Fruit fly (Drosophila melanogaster) whole organism, embryonic: Measurements from ENCODE around the gene wds.

Experiments
- Adf1 ChIP-seq: fragments of 200-800 bp; sonication (Bioruptor generic); IDR thresholded peaks from 2 replicates; pipeline ENCODE4 v1.3.6; 2022; ENCODE audit warnings: missing biosample characterization, missing genetic modification characterization
- Awh ChIP-seq: fragments of 200-800 bp; sonication (Bioruptor generic); IDR thresholded peaks from 2 replicates; pipeline ENCODE4, ENCODE4 v1.3.6; 2022; ENCODE audit warnings: missing biosample characterization, missing genetic modification characterization
- BtbVII ChIP-seq: fragments of 200-800 bp; sonication (Bioruptor generic); optimal IDR thresholded peaks from 3 replicates; lab custom pipeline; 2017; ENCODE audit warnings: missing biosample characterization, mild to moderate bottlenecking, missing genetic modification characterization
- CG10209 ChIP-seq: fragments of 200-800 bp; sonication (Bioruptor generic); optimal IDR thresholded peaks from 3 replicates; lab custom pipeline; 2017; ENCODE audit warnings: missing biosample characterization, mild to moderate bottlenecking, missing genetic modification characterization, missing genetic modification reagents
- CG11456 ChIP-seq: fragments of 200-800 bp; sonication (Bioruptor generic); IDR thresholded peaks from 3 replicates; pipeline ENCODE4 v1.3.6; 2022; ENCODE audit warnings: missing biosample characterization, missing genetic modification characterization
- CG12104 ChIP-seq: fragments of 200-800 bp; sonication (Bioruptor generic); optimal IDR thresholded peaks from 3 replicates; lab custom pipeline; 2016; ENCODE audit warnings: missing biosample characterization, missing genetic modification characterization
- CG1233 ChIP-seq: fragments of 200-800 bp; sonication (Bioruptor generic); optimal IDR thresholded peaks from 4 replicates; lab custom pipeline; 2018; ENCODE audit warnings: missing biosample characterization, mild to moderate bottlenecking, missing genetic modification characterization
- CG13424 ChIP-seq: fragments of 200-800 bp; sonication (Bioruptor generic); optimal IDR thresholded peaks from 2 replicates; lab custom pipeline; 2019; ENCODE audit warnings: missing biosample characterization, mild to moderate bottlenecking, missing genetic modification characterization, moderate library complexity
- CG14965 ChIP-seq: fragments of 200-800 bp; sonication (Bioruptor generic); optimal IDR thresholded peaks from 2 replicates; lab custom pipeline; 2016; ENCODE audit warnings: missing biosample characterization, missing genetic modification characterization, borderline replicate concordance
- CG15514 ChIP-seq: fragments of 200-800 bp; sonication (Bioruptor generic); optimal IDR thresholded peaks from 3 replicates; lab custom pipeline; 2017; ENCODE audit warnings: missing biosample characterization, missing genetic modification characterization, mild to moderate bottlenecking, moderate library complexity, missing genetic modification reagents
- CG1602 ChIP-seq: fragments of 200-800 bp; sonication (Bioruptor generic); optimal IDR thresholded peaks from 3 replicates; lab custom pipeline; 2016; ENCODE audit warnings: missing biosample characterization, missing genetic modification characterization
- CG1647 ChIP-seq: fragments of 200-800 bp; sonication (Bioruptor generic); optimal IDR thresholded peaks from 3 replicates; lab custom pipeline; 2016; ENCODE audit warnings: missing biosample characterization, missing genetic modification characterization
- CG18599 ChIP-seq: fragments of 200-800 bp; sonication (Bioruptor generic); optimal IDR thresholded peaks from 3 replicates; lab custom pipeline; 2017; ENCODE audit warnings: missing biosample characterization, missing genetic modification characterization, mild to moderate bottlenecking, moderate library complexity, missing genetic modification reagents
- CG2889 ChIP-seq: fragments of 200-800 bp; sonication (Bioruptor generic); IDR thresholded peaks from 3 replicates; pipeline ENCODE4 v1.3.6; 2022; ENCODE audit warnings: missing biosample characterization, missing genetic modification characterization
- CG30020 ChIP-seq: fragments of 200-800 bp; optimal IDR thresholded peaks from 2 replicates; lab custom pipeline; 2019; ENCODE audit warnings: missing biosample characterization, mild to moderate bottlenecking, missing genetic modification characterization, moderate library complexity
- CG3163 ChIP-seq: fragments of 200-800 bp; sonication (Bioruptor generic); optimal IDR thresholded peaks from 3 replicates; lab custom pipeline; 2016; ENCODE audit warnings: missing biosample characterization, missing genetic modification characterization
- CG3407 ChIP-seq: fragments of 200-800 bp; sonication (Bioruptor generic); optimal IDR thresholded peaks from 2 replicates; lab custom pipeline; 2018; ENCODE audit warnings: missing biosample characterization, mild to moderate bottlenecking, missing genetic modification characterization
- CG34422 ChIP-seq: fragments of 200-800 bp; sonication (Bioruptor generic); IDR thresholded peaks from 3 replicates; pipeline ENCODE4 v1.3.6; 2022; ENCODE audit warnings: missing biosample characterization, missing genetic modification characterization
- CG43689 ChIP-seq: fragments of 200-800 bp; sonication (Bioruptor generic); IDR thresholded peaks from 2 replicates; pipeline ENCODE4 v1.3.6; 2022; ENCODE audit warnings: missing biosample characterization, missing genetic modification characterization
- CG5953 ChIP-seq: fragments of 200-800 bp; sonication (Bioruptor generic); IDR thresholded peaks from 2 replicates; pipeline ENCODE4 v1.3.6; 2022; ENCODE audit warnings: missing biosample characterization, missing genetic modification characterization
- CG9876 ChIP-seq: fragments of 200-800 bp; sonication (Bioruptor generic); optimal IDR thresholded peaks from 2 replicates; lab custom pipeline; 2016; ENCODE audit warnings: missing biosample characterization, missing genetic modification characterization
- Chrac-16 ChIP-seq: fragments of 200-800 bp; sonication (Bioruptor generic); optimal IDR thresholded peaks from 3 replicates; lab custom pipeline; 2016; ENCODE audit warnings: missing biosample characterization, missing genetic modification characterization
- Med ChIP-seq: fragments of 200-800 bp; sonication (Bioruptor generic); peaks from one replicate; lab custom pipeline; 2016; ENCODE audit warnings: missing biosample characterization, missing genetic modification characterization, mild to moderate bottlenecking, inconsistent platforms, moderate library complexity
- Meics ChIP-seq: fragments of 200-800 bp; sonication (Bioruptor generic); optimal IDR thresholded peaks from 2 replicates; lab custom pipeline; 2017; ENCODE audit warnings: missing biosample characterization, mild to moderate bottlenecking, missing genetic modification characterization
- Mrtf ChIP-seq: fragments of 200-800 bp; sonication (Bioruptor generic); IDR thresholded peaks from 3 replicates; pipeline ENCODE4 v1.3.6; 2022; ENCODE audit warnings: missing biosample characterization, missing genetic modification characterization
- Ravus ChIP-seq: fragments of 200-800 bp; sonication (Bioruptor generic); IDR thresholded peaks from 2 replicates; pipeline ENCODE4 v1.3.6; 2022; ENCODE audit warnings: missing biosample characterization, missing genetic modification characterization
- Sin3A ChIP-seq: fragments of >200 bp; optimal IDR thresholded peaks from 2 replicates; lab custom pipeline; 2018
- TFAM ChIP-seq: fragments of 200-800 bp; sonication (Bioruptor generic); optimal IDR thresholded peaks from 2 replicates; lab custom pipeline; 2017; ENCODE audit warnings: missing biosample characterization, missing genetic modification characterization, inconsistent platforms
- chn ChIP-seq: fragments of 200-800 bp; sonication (Bioruptor generic); optimal IDR thresholded peaks from 2 replicates; lab custom pipeline; 2016; ENCODE audit warnings: missing biosample characterization, missing genetic modification characterization
- corto ChIP-seq: fragments of 200-800 bp; sonication (Bioruptor generic); optimal IDR thresholded peaks from 2 replicates; lab custom pipeline; 2016; ENCODE audit warnings: missing biosample characterization, mild to moderate bottlenecking, missing genetic modification characterization, moderate library complexity
- crp ChIP-seq, 2 experiments: fragments of 200-800 bp; sonication (Bioruptor generic); optimal IDR thresholded peaks; 2 replicates in 1 of 2; 3 replicates in 1 of 2; lab custom pipeline; 2017; ENCODE audit warnings: missing biosample characterization in 2 of 2, missing genetic modification characterization in 2 of 2, mild to moderate bottlenecking in 1 of 2, moderate library complexity in 1 of 2
- dysf ChIP-seq: fragments of 200-800 bp; sonication (Bioruptor generic); IDR thresholded peaks from 3 replicates; pipeline ENCODE4 v1.3.6; 2022; ENCODE audit warnings: missing biosample characterization, missing genetic modification characterization
- exex ChIP-seq: fragments of 200-800 bp; sonication (Bioruptor generic); optimal IDR thresholded peaks from 4 replicates; lab custom pipeline; 2018; ENCODE audit warnings: missing biosample characterization, mild to moderate bottlenecking, missing genetic modification characterization, moderate library complexity
- eyg ChIP-seq: fragments of 200-800 bp; sonication (Bioruptor generic); optimal IDR thresholded peaks from 3 replicates; lab custom pipeline; 2016; ENCODE audit warnings: missing biosample characterization, missing genetic modification characterization
- gem ChIP-seq: fragments of 200-800 bp; sonication (Bioruptor generic); optimal IDR thresholded peaks from 2 replicates; lab custom pipeline; 2019; ENCODE audit warnings: missing biosample characterization, mild to moderate bottlenecking, missing genetic modification characterization, moderate library complexity
- jigr1 ChIP-seq: fragments of 200-800 bp; sonication (Bioruptor generic); IDR thresholded peaks from 3 replicates; pipeline ENCODE4 v1.3.6; 2022; ENCODE audit warnings: missing biosample characterization, missing genetic modification characterization
- kah ChIP-seq: fragments of 200-800 bp; sonication (Bioruptor generic); optimal IDR thresholded peaks from 2 replicates; lab custom pipeline; 2018; ENCODE audit warnings: missing biosample characterization, mild to moderate bottlenecking, missing genetic modification characterization
- nmo ChIP-seq: fragments of 200-800 bp; sonication (Bioruptor generic); optimal IDR thresholded peaks from 2 replicates; lab custom pipeline; 2018; ENCODE audit warnings: missing biosample characterization, mild to moderate bottlenecking, missing genetic modification characterization, moderate library complexity
- nom ChIP-seq: fragments of 200-800 bp; sonication (Bioruptor generic); optimal IDR thresholded peaks from 2 replicates; lab custom pipeline; 2017; ENCODE audit warnings: missing biosample characterization, missing genetic modification characterization, mild to moderate bottlenecking, moderate library complexity, missing genetic modification reagents
- org-1 ChIP-seq: fragments of 200-800 bp; sonication (Bioruptor generic); optimal IDR thresholded peaks from 2 replicates; lab custom pipeline; 2017; ENCODE audit warnings: missing biosample characterization, missing genetic modification characterization
- pan ChIP-seq, 4 experiments: fragments of >200 bp in 3 of 4; fragments of 200-800 bp in 1 of 4; sonication (Bioruptor generic) in 1 of 4; optimal IDR thresholded peaks in 3 of 4; IDR thresholded peaks in 1 of 4; 2 replicates each; pipeline versions ENCODE4 v1.3.6 to Lab custom; 2017 to 2022; ENCODE audit warnings: missing biosample characterization in 2 of 4, missing genetic modification characterization in 2 of 4, mixed read lengths in 1 of 4
- peb ChIP-seq: fragments of 200-800 bp; sonication (Bioruptor generic); IDR thresholded peaks from 2 replicates; pipeline ENCODE4 v1.3.6; 2022; ENCODE audit warnings: missing biosample characterization, missing genetic modification characterization
- prd ChIP-seq, 3 experiments: fragments of >200 bp in 2 of 3; fragments of 200-800 bp in 1 of 3; sonication (Bioruptor generic) in 1 of 3; optimal IDR thresholded peaks in 2 of 3; IDR thresholded peaks in 1 of 3; 2 replicates in 2 of 3; 3 replicates in 1 of 3; pipeline versions ENCODE4 v1.3.6 to Lab custom; 2017 to 2022; ENCODE audit warnings: missing biosample characterization in 1 of 3, missing genetic modification characterization in 1 of 3
- pum ChIP-seq: fragments of 200-800 bp; sonication (Bioruptor generic); optimal IDR thresholded peaks from 2 replicates; lab custom pipeline; 2016; ENCODE audit warnings: missing biosample characterization, missing genetic modification characterization
- schlank ChIP-seq: fragments of 200-800 bp; sonication (Bioruptor generic); optimal IDR thresholded peaks from 2 replicates; lab custom pipeline; 2018; ENCODE audit warnings: missing biosample characterization, mild to moderate bottlenecking, missing genetic modification characterization
- seq ChIP-seq: fragments of 200-800 bp; sonication (Bioruptor generic); IDR thresholded peaks from 2 replicates; pipeline ENCODE4 v1.3.6; 2022; ENCODE audit warnings: missing biosample characterization, missing genetic modification characterization
- shn ChIP-seq: fragments of 200-800 bp; sonication (Bioruptor generic); optimal IDR thresholded peaks from 3 replicates; lab custom pipeline; 2016; ENCODE audit warnings: missing biosample characterization, missing genetic modification characterization
- tll ChIP-seq, 2 experiments: fragments of 200-800 bp in 1 of 2; fragments of >200 bp in 1 of 2; sonication (Bioruptor generic) in 1 of 2; optimal IDR thresholded peaks; 2 replicates each; lab custom pipeline; 2017 to 2019; ENCODE audit warnings: missing biosample characterization in 2 of 2, missing genetic modification characterization in 2 of 2, mild to moderate bottlenecking in 1 of 2, moderate library complexity in 1 of 2
- trem ChIP-seq: fragments of 200-800 bp; optimal IDR thresholded peaks from 3 replicates; lab custom pipeline; 2019; ENCODE audit warnings: missing biosample characterization, mild to moderate bottlenecking, missing genetic modification characterization, moderate library complexity
- tx ChIP-seq: fragments of 200-800 bp; sonication (Bioruptor generic); optimal IDR thresholded peaks from 2 replicates; lab custom pipeline; 2016; ENCODE audit warnings: missing biosample characterization, missing genetic modification characterization

wds gene

dm6 chrX:2536136-2536535, 49.6 kb upstream of the wds start (continued):
- TF ChIP-seq CG1602 (peak; percentile 36), pum (GFP tag; lab: Kevin White, UChicago) (no peak), Med (GFP tag; lab: Kevin White, UChicago) (peak; percentile 91), CG9876 (GFP tag; lab: Kevin White, UChicago) (no peak), peb (GFP tag; lab: Robert Waterston, UW) (no peak), CG14965 (no peak), CG30020 (tag; lab: Kevin White, UChicago) (no peak), Mrtf (GFP tag; lab: Robert Waterston, UW) (0 out of 3 replicates have a peak, but pooled peaks have one; percentile 37), nmo (GFP tag; lab: Kevin White, UChicago) (peak; percentile 33), trem (tag; lab: Kevin White, UChicago) (no peak), corto (GFP tag; lab: Kevin White, UChicago) (no peak), tll (GFP tag; optimal IDR thresholded peaks at IDR 0.05; lab: Kevin White, UChicago) (no peak), Sin3A (lab: Kevin White, UChicago) (no peak), crp (GFP tag; optimal IDR thresholded peaks at IDR 0.05; lab: Kevin White, UChicago) (no peak), kah (no peak), org-1 (GFP tag; lab: Kevin White, UChicago) (peak; percentile 4), Awh (GFP tag; lab: Robert Waterston, UW) (peak; percentile 52), chn (GFP tag; lab: Kevin White, UChicago) (peak; percentile 8), schlank (tag; lab: Kevin White, UChicago) (no peak), CG12104 (GFP tag; lab: Kevin White, UChicago) (no peak), TFAM (GFP tag; lab: Kevin White, UChicago) (no peak), CG18599 (no peak), exex (tag; lab: Kevin White, UChicago) (no peak), CG3407 (GFP tag; lab: Kevin White, UChicago) (no peak), CG2889 (no peak), shn (GFP tag; lab: Kevin White, UChicago) (no peak), gem (tag; lab: Kevin White, UChicago) (peak; percentile 64), CG13424 (tag; lab: Kevin White, UChicago) (no peak), pan (optimal IDR thresholded peaks at IDR 0.05; lab: Kevin White, UChicago) (no peak), pan (GFP tag; optimal IDR thresholded peaks at IDR 0.05 in 1 of 2, IDR thresholded peaks at IDR 0.05 in 1 of 2) (peak in 1 of 2 experiments; percentile 70), Meics (GFP tag; lab: Kevin White, UChicago) (no peak), Chrac-16 (GFP tag; lab: Kevin White, UChicago) (peak; percentile 42), prd (optimal IDR thresholded peaks at IDR 0.05; lab: Kevin White, UChicago) (no peak), prd (GFP tag; IDR thresholded peaks at IDR 0.05; lab: Robert Waterston, UW) (peak; percentile 77), CG43689 (GFP tag; lab: Robert Waterston, UW) (no peak), CG11456 (GFP tag; lab: Robert Waterston, UW) (peak; percentile 61; the same call in 1 of the 3 replicates), Ravus (no peak), CG10209 (no peak), nom (GFP tag; lab: Kevin White, UChicago) (peak; percentile 22), CG15514 (GFP tag; lab: Kevin White, UChicago) (no peak), eyg (GFP tag; lab: Kevin White, UChicago) (no peak), CG3163 (GFP tag; lab: Kevin White, UChicago) (no peak), tx (GFP tag; lab: Kevin White, UChicago) (peak; percentile 11), dysf (peak; percentile 69), jigr1 (GFP tag; lab: Robert Waterston, UW) (0 out of 3 replicates have a peak, but pooled peaks have one; percentile 14), CG1647 (GFP tag; lab: Kevin White, UChicago) (no peak), CG34422 (GFP tag; lab: Robert Waterston, UW) (no peak), Adf1 (no peak), BtbVII (no peak), seq (no peak), CG1233 (GFP tag; lab: Kevin White, UChicago) (no peak), CG5953 (no peak)
